Worm (Caenorhabditis elegans): Measurements from ENCODE around the gene thoc-1.

thoc-1 gene

ce11 chrII:701371-702139, at the start of gene thoc-1:
Gene thoc-1 (plus strand): TSS chrII:702107.
- TF ChIP-seq klf-2 (GFP tag; conservative IDR thresholded peaks at IDR 0.05): no peak
- no peak for TF ChIP-seq T22C8.4 (GFP tag; IDR thresholded peaks at IDR 0.05)
- no peak for TF ChIP-seq med-1 (GFP tag; optimal IDR thresholded peaks at IDR 0.05; ENCODE audit: insufficient read depth)
- no peak for TF ChIP-seq ztf-29 (GFP tag; IDR thresholded peaks at IDR 0.05)
- no peak for TF ChIP-seq ref-1 (GFP tag; conservative IDR thresholded peaks at IDR 0.05)
- no peak for TF ChIP-seq flt-1 (GFP tag; IDR thresholded peaks at IDR 0.05)
- no peak for TF ChIP-seq tab-1 (GFP tag; IDR thresholded peaks at IDR 0.05)
- TF ChIP-seq ztf-23 (GFP tag; IDR thresholded peaks at IDR 0.05): no peak
- no peak for TF ChIP-seq cog-1 (tag; optimal IDR thresholded peaks at IDR 0.05)

ce11 chrII:658369-658768, 43.5 kb upstream of the thoc-1 start, which contains the start of gene sdz-24:
Gene sdz-24 (plus strand): TSS chrII:658669.
- TF ChIP-seq tab-1 (GFP tag; IDR thresholded peaks at IDR 0.05) (no peak), klf-2 (GFP tag; conservative IDR thresholded peaks at IDR 0.05) (no peak), cog-1 (tag; optimal IDR thresholded peaks at IDR 0.05) (no peak), T22C8.4 (GFP tag; IDR thresholded peaks at IDR 0.05) (no peak), med-1 (GFP tag; optimal IDR thresholded peaks at IDR 0.05; ENCODE audit: insufficient read depth) (no peak), ztf-23 (GFP tag; IDR thresholded peaks at IDR 0.05) (no peak)

- no peak for TF ChIP-seq ref-1 (GFP tag; conservative IDR thresholded peaks at IDR 0.05)
- TF ChIP-seq cog-1 (tag; optimal IDR thresholded peaks at IDR 0.05): no peak
- no peak for TF ChIP-seq tab-1 (GFP tag; IDR thresholded peaks at IDR 0.05)
- TF ChIP-seq klf-2 (GFP tag; conservative IDR thresholded peaks at IDR 0.05): no peak
- no peak for TF ChIP-seq ztf-23 (GFP tag; IDR thresholded peaks at IDR 0.05)
- TF ChIP-seq med-1 (GFP tag; optimal IDR thresholded peaks at IDR 0.05; ENCODE audit: insufficient read depth): no peak
- no peak for TF ChIP-seq T22C8.4 (GFP tag; IDR thresholded peaks at IDR 0.05)
- TF ChIP-seq flt-1 (GFP tag; IDR thresholded peaks at IDR 0.05): no peak
- no peak for TF ChIP-seq ztf-29 (GFP tag; IDR thresholded peaks at IDR 0.05)
These were observed 40.2 kb upstream of the thoc-1 start, which contains the start of gene sri-45 for ce11 chrII:661696-662095. Gene sri-45 (minus strand): TSS chrII:661796.

ce11 chrII:667864-668263, 34.0 kb upstream of the thoc-1 start:
- no peak for TF ChIP-seq tab-1 (GFP tag; IDR thresholded peaks at IDR 0.05)
- TF ChIP-seq ref-1 (GFP tag; conservative IDR thresholded peaks at IDR 0.05): no peak
- TF ChIP-seq T22C8.4 (GFP tag; IDR thresholded peaks at IDR 0.05): no peak
- TF ChIP-seq klf-2 (GFP tag; conservative IDR thresholded peaks at IDR 0.05): no peak
- TF ChIP-seq cog-1 (tag; optimal IDR thresholded peaks at IDR 0.05): no peak

ce11 chrII:671025-671424, 30.9 kb upstream of the thoc-1 start, which contains the start of gene sri-46:
Gene sri-46 (minus strand): TSS chrII:671125.
- TF ChIP-seq ref-1 (GFP tag; conservative IDR thresholded peaks at IDR 0.05): no peak
- TF ChIP-seq med-1 (GFP tag; optimal IDR thresholded peaks at IDR 0.05; ENCODE audit: insufficient read depth): no peak
- no peak for TF ChIP-seq flt-1 (GFP tag; IDR thresholded peaks at IDR 0.05)
- TF ChIP-seq tab-1 (GFP tag; IDR thresholded peaks at IDR 0.05): no peak
- TF ChIP-seq ztf-29 (GFP tag; IDR thresholded peaks at IDR 0.05): no peak
- no peak for TF ChIP-seq T22C8.4 (GFP tag; IDR thresholded peaks at IDR 0.05)
- TF ChIP-seq klf-2 (GFP tag; conservative IDR thresholded peaks at IDR 0.05): no peak
- no peak for TF ChIP-seq cog-1 (tag; optimal IDR thresholded peaks at IDR 0.05)

ce11 chrII:674116-674515, 27.8 kb upstream of the thoc-1 start, which contains the start of gene Y39F10C.3:
Gene Y39F10C.3 (plus strand): TSS chrII:674416.
- no peak for TF ChIP-seq T22C8.4 (GFP tag; IDR thresholded peaks at IDR 0.05)
- TF ChIP-seq flt-1 (GFP tag; IDR thresholded peaks at IDR 0.05): no peak
- TF ChIP-seq ztf-23 (GFP tag; IDR thresholded peaks at IDR 0.05): no peak
- TF ChIP-seq ztf-29 (GFP tag; IDR thresholded peaks at IDR 0.05): no peak
- no peak for TF ChIP-seq tab-1 (GFP tag; IDR thresholded peaks at IDR 0.05)
- TF ChIP-seq cog-1 (tag; optimal IDR thresholded peaks at IDR 0.05): no peak
- no peak for TF ChIP-seq ref-1 (GFP tag; conservative IDR thresholded peaks at IDR 0.05)
- TF ChIP-seq klf-2 (GFP tag; conservative IDR thresholded peaks at IDR 0.05): no peak
- TF ChIP-seq med-1 (GFP tag; optimal IDR thresholded peaks at IDR 0.05; ENCODE audit: insufficient read depth): no peak

- TF ChIP-seq ztf-29 (GFP tag; IDR thresholded peaks at IDR 0.05): no peak
- no peak for TF ChIP-seq ref-1 (GFP tag; conservative IDR thresholded peaks at IDR 0.05)
- no peak for TF ChIP-seq cog-1 (tag; optimal IDR thresholded peaks at IDR 0.05)
- TF ChIP-seq flt-1 (GFP tag; IDR thresholded peaks at IDR 0.05): no peak
- TF ChIP-seq tab-1 (GFP tag; IDR thresholded peaks at IDR 0.05): no peak
- TF ChIP-seq klf-2 (GFP tag; conservative IDR thresholded peaks at IDR 0.05): no peak
These were observed 26.6 kb upstream of the thoc-1 start, which contains the start of gene Y39F10C.1 for ce11 chrII:675303-675702. Gene Y39F10C.1 (plus strand): TSS chrII:675603.

- TF ChIP-seq ztf-23 (GFP tag; IDR thresholded peaks at IDR 0.05) (no peak), T22C8.4 (GFP tag; IDR thresholded peaks at IDR 0.05) (no peak), cog-1 (tag; optimal IDR thresholded peaks at IDR 0.05) (no peak), flt-1 (GFP tag; IDR thresholded peaks at IDR 0.05) (no peak), tab-1 (GFP tag; IDR thresholded peaks at IDR 0.05) (no peak), ztf-29 (GFP tag; IDR thresholded peaks at IDR 0.05) (no peak), med-1 (GFP tag; optimal IDR thresholded peaks at IDR 0.05; ENCODE audit: insufficient read depth) (no peak), klf-2 (GFP tag; conservative IDR thresholded peaks at IDR 0.05) (no peak), ref-1 (GFP tag; conservative IDR thresholded peaks at IDR 0.05) (no peak)
These were observed 26.1 kb upstream of the thoc-1 start for ce11 chrII:675822-676221.

- no peak for TF ChIP-seq med-1 (GFP tag; optimal IDR thresholded peaks at IDR 0.05; ENCODE audit: insufficient read depth)
- TF ChIP-seq cog-1 (tag; optimal IDR thresholded peaks at IDR 0.05): no peak
- no peak for TF ChIP-seq tab-1 (GFP tag; IDR thresholded peaks at IDR 0.05)
- no peak for TF ChIP-seq T22C8.4 (GFP tag; IDR thresholded peaks at IDR 0.05)
- TF ChIP-seq ztf-23 (GFP tag; IDR thresholded peaks at IDR 0.05): no peak
- no peak for TF ChIP-seq ztf-29 (GFP tag; IDR thresholded peaks at IDR 0.05)
- no peak for TF ChIP-seq klf-2 (GFP tag; conservative IDR thresholded peaks at IDR 0.05)
- TF ChIP-seq ref-1 (GFP tag; conservative IDR thresholded peaks at IDR 0.05): no peak
- TF ChIP-seq flt-1 (GFP tag; IDR thresholded peaks at IDR 0.05): no peak
These were observed 23.3 kb upstream of the thoc-1 start, which contains the start of gene T02H6.9 for ce11 chrII:678581-678980. Gene T02H6.9 (plus strand): TSS chrII:678881.
